Worm (Caenorhabditis elegans) whole organism, L1 larva: ENCODE results near the gene R10D12.6.

Source experiments
- ces-1 ChIP-seq: fragments of 150-350 bp; optimal IDR thresholded peaks from 2 replicates; lab custom pipeline; 2014; ENCODE audit warnings: missing biosample characterization, missing genetic modification reagents, missing genetic modification characterization
- elt-2 ChIP-seq: sonication (generic microtip); optimal IDR thresholded peaks from 2 replicates; lab custom pipeline; 2016; ENCODE audit warnings: missing genetic modification characterization, mild to moderate bottlenecking, inconsistent platforms, missing compliant biosample characterization, missing genetic modification reagents
- nhr-237 ChIP-seq: fragments of 150-350 bp; optimal IDR thresholded peaks from 2 replicates; lab custom pipeline; 2014; ENCODE audit warnings: missing biosample characterization, missing genetic modification characterization
- nhr-47 ChIP-seq: sonication (generic microtip); optimal IDR thresholded peaks from 2 replicates; lab custom pipeline; 2016; ENCODE audit warnings: mild to moderate bottlenecking, missing genetic modification characterization, moderate library complexity, missing compliant biosample characterization
- pag-3 ChIP-seq: sonication (generic microtip); optimal IDR thresholded peaks from 2 replicates; lab custom pipeline; 2017; ENCODE audit warnings: missing genetic modification characterization, mild to moderate bottlenecking, missing compliant biosample characterization, antibody characterized with exemption, borderline replicate concordance; ENCODE audit not compliant: insufficient read depth
- pqm-1 ChIP-seq: sonication (generic microtip); optimal IDR thresholded peaks from 3 replicates; lab custom pipeline; 2017; ENCODE audit warnings: missing biosample characterization, missing genetic modification characterization
- rnt-1 ChIP-seq: sonication (generic microtip); optimal IDR thresholded peaks from 2 replicates; lab custom pipeline; 2016; ENCODE audit warnings: mild to moderate bottlenecking, missing genetic modification characterization, moderate library complexity, missing compliant biosample characterization
- xbp-1 ChIP-seq: sonication (generic microtip); optimal IDR thresholded peaks from 2 replicates; lab custom pipeline; 2016; ENCODE audit warnings: missing genetic modification characterization, missing compliant biosample characterization

- no peak for TF ChIP-seq nhr-47 (tag; lab: Kevin White, UChicago)
- no peak for TF ChIP-seq pqm-1 (tag; lab: Kevin White, UChicago)
- no peak for TF ChIP-seq xbp-1 (tag; lab: Kevin White, UChicago)
- no peak for TF ChIP-seq ces-1 (GFP tag; lab: Kevin White, UChicago)
- TF ChIP-seq elt-2 = peak; percentile 9
- no peak for TF ChIP-seq nhr-237 (tag; lab: Kevin White, UChicago)
- TF ChIP-seq pag-3 (tag; lab: Kevin White, UChicago) = no peak
- TF ChIP-seq rnt-1 = no peak
Observed at ce11 chrV:13908120-13908915, 40.8 kb upstream of the R10D12.6 start.
